Fruit fly (Drosophila melanogaster): ENCODE measurements around the gene CG11964.

Gene CG11964

DNA sequence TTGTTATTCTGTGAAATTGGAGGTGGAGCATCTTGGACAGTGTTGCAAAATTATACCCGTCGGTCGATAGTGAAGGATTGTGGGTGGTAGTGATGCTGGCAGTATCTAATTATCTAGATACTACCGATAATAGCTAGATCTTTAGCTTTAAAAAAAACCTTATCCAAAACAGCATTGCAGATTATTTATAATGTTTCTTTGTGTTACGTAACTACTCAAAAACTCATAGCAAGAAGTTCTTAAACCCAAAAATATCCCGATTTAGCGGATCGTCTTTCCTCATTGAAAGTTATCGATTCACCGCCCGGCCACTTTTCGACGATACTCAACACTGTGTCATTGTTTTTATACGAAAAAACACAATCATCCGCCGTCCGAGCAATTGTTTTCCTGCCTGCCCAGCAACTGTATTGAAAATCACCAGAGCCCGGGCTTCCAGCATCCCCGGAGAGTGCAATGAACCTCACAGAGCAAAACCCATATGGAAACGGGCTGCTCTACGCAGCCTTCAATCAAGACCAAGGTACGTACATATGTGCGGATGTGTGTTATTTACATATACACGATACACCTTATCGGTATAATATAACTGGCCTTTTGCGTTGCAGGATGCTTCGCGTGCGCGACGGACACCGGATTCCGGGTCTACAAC is 48.2 kb upstream of the CG11964 start, which contains the start of gene CG11975 (continued):
- TF ChIP-seq CG16779 (GFP tag; IDR thresholded peaks at IDR 0.05) (no peak), fd64A (GFP tag; optimal IDR thresholded peaks at IDR 0.05) (no peak), CHES-1-like (GFP tag; optimal IDR thresholded peaks at IDR 0.05) (peak; percentile 94), CG1233 (GFP tag; optimal IDR thresholded peaks at IDR 0.05) (peak; percentile 48), onecut (GFP tag; IDR thresholded peaks at IDR 0.05) (peak; percentile 85), CG30431 (GFP tag; optimal IDR thresholded peaks at IDR 0.05) (peak; percentile 30), CG2129 (GFP tag; IDR thresholded peaks at IDR 0.05; ENCODE audit: partially characterized antibody) (peak; percentile 50; the same call in 1 of the 2 replicates), Doc3 (GFP tag; IDR thresholded peaks at IDR 0.05; ENCODE audit: partially characterized antibody) (peak; percentile 66; the same call in 2 of the 3 replicates), sd (tag; optimal IDR thresholded peaks at IDR 0.05) (no peak), CG10147 (GFP tag; optimal IDR thresholded peaks at IDR 0.05) (no peak), gem (tag; optimal IDR thresholded peaks at IDR 0.05) (no peak), CG7357 (GFP tag; IDR thresholded peaks at IDR 0.05) (no peak), twi (tag; optimal IDR thresholded peaks at IDR 0.05) (peak; percentile 63), Gsc (GFP tag; IDR thresholded peaks at IDR 0.05) (no peak), Dip2 (GFP tag; IDR thresholded peaks at IDR 0.05) (no peak), B-H2 (GFP tag; optimal IDR thresholded peaks at IDR 0.05) (no peak), CG12659 (GFP tag; optimal IDR thresholded peaks at IDR 0.05) (peak; percentile 83), E2f2 (GFP tag; IDR thresholded peaks at IDR 0.05) (peak; percentile 38; the same call in 1 of the 2 replicates), CG15696 (tag; optimal IDR thresholded peaks at IDR 0.05) (peak; percentile 62), eve (GFP tag; optimal IDR thresholded peaks at IDR 0.05) (peak in 1 of 2 experiments; percentile 45), en (GFP tag; optimal IDR thresholded peaks at IDR 0.05) (peak; percentile 62), CG18764 (GFP tag; optimal IDR thresholded peaks at IDR 0.05) (peak; percentile 62), gt (GFP tag; IDR thresholded peaks at IDR 0.05) (no peak), Bteb2 (GFP tag; optimal IDR thresholded peaks at IDR 0.05) (peak; percentile 62), CG1603 (tag; optimal IDR thresholded peaks at IDR 0.05) (no peak), Fer3 (tag; optimal IDR thresholded peaks at IDR 0.05) (no peak), Hr51 (GFP tag; optimal IDR thresholded peaks at IDR 0.05) (peak in 1 of 2 experiments; percentile 86), CG7786 (GFP tag; optimal IDR thresholded peaks at IDR 0.05) (peak; percentile 90), mirr (GFP tag; optimal IDR thresholded peaks at IDR 0.05) (peak; percentile 59), dmrt11E (tag; optimal IDR thresholded peaks at IDR 0.05) (peak; percentile 59), org-1 (GFP tag; optimal IDR thresholded peaks at IDR 0.05) (no peak), Scr (GFP tag; IDR thresholded peaks at IDR 0.05; ENCODE audit: partially characterized antibody) (peak; percentile 79), maf-S (GFP tag; optimal IDR thresholded peaks at IDR 0.05) (peak; percentile 85), jumu (GFP tag; optimal IDR thresholded peaks at IDR 0.05) (peak; percentile 90), salm (tag; optimal IDR thresholded peaks at IDR 0.05) (no peak), CG6689 (GFP tag; IDR thresholded peaks at IDR 0.05) (0 out of 2 replicates have a peak, but pooled peaks have one; percentile 47), chm (GFP tag; IDR thresholded peaks at IDR 0.05) (no peak), CG2120 (GFP tag; optimal IDR thresholded peaks at IDR 0.05) (peak; percentile 92), dati (GFP tag; IDR thresholded peaks at IDR 0.05) (no peak), Ada2b (GFP tag; IDR thresholded peaks at IDR 0.05) (peak; percentile 54; the same call in 1 of the 2 replicates), grau (tag; optimal IDR thresholded peaks at IDR 0.05) (peak; percentile 67), B-H1 (GFP tag; IDR thresholded peaks at IDR 0.05) (no peak), so (GFP tag; IDR thresholded peaks at IDR 0.05) (no peak), CG13775 (GFP tag; optimal IDR thresholded peaks at IDR 0.05) (peak; percentile 86), bowl (GFP tag; IDR thresholded peaks at IDR 0.05) (no peak), Nf-YA (GFP tag; IDR thresholded peaks at IDR 0.05) (0 out of 2 replicates have a peak, but pooled peaks have one; percentile 27), dimm (GFP tag; IDR thresholded peaks at IDR 0.05) (no peak), Tbp (GFP tag; optimal IDR thresholded peaks at IDR 0.05) (no peak), CG6254 (GFP tag; optimal IDR thresholded peaks at IDR 0.05) (no peak), pros (GFP tag; optimal IDR thresholded peaks at IDR 0.05) (peak; percentile 47)

Data from whole organism, embryonic.